Fruit fly (Drosophila melanogaster) whole organism, adult: ENCODE measurements around the gene Jon99Ciii.
"Not testable (repeated sequence)": the region's sequence is repeated elsewhere in the genome, so short reads cannot be mapped to it uniquely, and the experiment has no call there.

Experiments used
- CG11617 ChIP-seq: fragments of 200-800 bp; sonication (Bioruptor generic); optimal IDR thresholded peaks from 2 replicates; lab custom pipeline; 2017; ENCODE audit warnings: mild to moderate bottlenecking, missing biosample characterization, missing genetic modification reagents, missing genetic modification characterization
- CG12768 ChIP-seq: fragments of 200-800 bp; sonication (Bioruptor generic); optimal IDR thresholded peaks from 2 replicates; lab custom pipeline; 2017; ENCODE audit warnings: missing biosample characterization, missing genetic modification characterization, mild to moderate bottlenecking, moderate library complexity, missing genetic modification reagents
- CG14711 ChIP-seq: fragments of 200-800 bp; sonication (Bioruptor generic); optimal IDR thresholded peaks from 2 replicates; lab custom pipeline; 2018; ENCODE audit warnings: missing biosample characterization, mild to moderate bottlenecking, missing genetic modification characterization, moderate library complexity
- CG1620 ChIP-seq: fragments of 200-800 bp; sonication (Bioruptor generic); optimal IDR thresholded peaks from 2 replicates; lab custom pipeline; 2016; ENCODE audit warnings: missing biosample characterization, missing genetic modification characterization
- CG33017 ChIP-seq: fragments of 200-800 bp; sonication (Bioruptor generic); optimal IDR thresholded peaks from 2 replicates; lab custom pipeline; 2018; ENCODE audit warnings: missing biosample characterization, mild to moderate bottlenecking, missing genetic modification characterization, moderate library complexity
- CG5204 ChIP-seq: fragments of 200-800 bp; sonication (Bioruptor generic); optimal IDR thresholded peaks from 2 replicates; lab custom pipeline; 2016; ENCODE audit warnings: missing biosample characterization, missing genetic modification characterization
- CG7045 ChIP-seq: fragments of 200-800 bp; sonication (Bioruptor generic); optimal IDR thresholded peaks from 2 replicates; lab custom pipeline; 2017; ENCODE audit warnings: missing biosample characterization, mild to moderate bottlenecking, missing genetic modification characterization
- CG7101 ChIP-seq: fragments of 200-800 bp; sonication (Bioruptor generic); optimal IDR thresholded peaks from 2 replicates; lab custom pipeline; 2018; ENCODE audit warnings: missing biosample characterization, mild to moderate bottlenecking, missing genetic modification characterization, moderate library complexity
- Clk ChIP-seq: fragments of 200-800 bp; sonication (Bioruptor generic); optimal IDR thresholded peaks from 2 replicates; lab custom pipeline; 2017; ENCODE audit warnings: missing biosample characterization, missing genetic modification characterization
- Crg-1 ChIP-seq: fragments of 200-800 bp; sonication (Bioruptor generic); optimal IDR thresholded peaks from 2 replicates; lab custom pipeline; 2016; ENCODE audit warnings: missing biosample characterization, missing genetic modification characterization
- Hr96 ChIP-seq: fragments of 200-800 bp; sonication (Bioruptor generic); optimal IDR thresholded peaks from 2 replicates; lab custom pipeline; 2016; ENCODE audit warnings: missing biosample characterization, missing genetic modification characterization
- Mnt ChIP-seq: fragments of 200-800 bp; sonication (Bioruptor generic); optimal IDR thresholded peaks from 2 replicates; lab custom pipeline; 2016; ENCODE audit warnings: missing biosample characterization, mild to moderate bottlenecking, missing genetic modification characterization
- bab1 ChIP-seq: fragments of 200-800 bp; sonication (Bioruptor generic); optimal IDR thresholded peaks from 3 replicates; lab custom pipeline; 2019; ENCODE audit warnings: missing biosample characterization, mild to moderate bottlenecking, missing genetic modification characterization, moderate library complexity
- cic ChIP-seq: fragments of 200-800 bp; sonication (Bioruptor generic); optimal IDR thresholded peaks from 2 replicates; lab custom pipeline; 2017; ENCODE audit warnings: missing biosample characterization, mild to moderate bottlenecking, missing genetic modification characterization, moderate library complexity
- cnc ChIP-seq, 2 experiments: fragments of >200 bp; optimal IDR thresholded peaks; 2 replicates each; lab custom pipeline; 2017
- kay ChIP-seq: fragments of 200-800 bp; sonication (Bioruptor generic); peaks from one replicate; lab custom pipeline; 2016; ENCODE audit warnings: missing biosample characterization, missing genetic modification characterization, borderline replicate concordance
- ovo ChIP-seq: fragments of 200-800 bp; sonication (Bioruptor generic); optimal IDR thresholded peaks from 2 replicates; lab custom pipeline; 2016; ENCODE audit warnings: missing biosample characterization, missing genetic modification characterization
- pad ChIP-seq: fragments of 200-800 bp; sonication (Bioruptor generic); optimal IDR thresholded peaks from 3 replicates; lab custom pipeline; 2017; ENCODE audit warnings: missing biosample characterization, missing genetic modification characterization, mild to moderate bottlenecking, moderate library complexity, missing genetic modification reagents
- tj ChIP-seq: fragments of 200-800 bp; sonication (Bioruptor generic); optimal IDR thresholded peaks from 3 replicates; lab custom pipeline; 2017; ENCODE audit warnings: missing biosample characterization, mild to moderate bottlenecking, missing genetic modification characterization, moderate library complexity
- toe ChIP-seq: fragments of 200-800 bp; sonication (Bioruptor generic); optimal IDR thresholded peaks from 2 replicates; lab custom pipeline; 2016; ENCODE audit warnings: missing biosample characterization, missing genetic modification characterization

The Jon99Ciii gene

DNA sequence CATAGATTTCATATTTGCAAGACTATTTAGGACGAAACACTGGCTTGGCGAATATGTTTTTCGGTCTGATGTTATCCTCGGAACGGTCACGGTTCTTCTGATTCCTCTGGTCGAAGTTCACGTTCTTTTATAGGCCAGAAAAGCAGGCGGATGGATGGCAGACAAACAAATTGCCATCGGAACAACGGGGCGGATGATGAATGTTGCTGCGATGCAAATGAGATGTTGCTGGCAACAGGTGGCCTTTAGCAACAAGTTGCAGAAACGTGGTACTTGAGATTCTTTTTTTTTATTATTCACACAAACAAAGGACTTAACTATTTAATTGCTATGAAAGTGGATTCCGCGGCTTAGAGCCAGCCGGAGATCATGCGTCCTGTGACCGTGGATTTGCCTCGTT lies 7.8 kb upstream of the Jon99Ciii start, which contains the start of gene Capa:
TSS of gene Capa (minus strand) at position 101 of the 400 bp plus-strand sequence.
- TF ChIP-seq Clk (GFP tag; lab: Kevin White, UChicago) (no peak), CG7101 (tag; lab: Kevin White, UChicago) (no peak), CG12768 (GFP tag; lab: Kevin White, UChicago) (no peak)

DNA sequence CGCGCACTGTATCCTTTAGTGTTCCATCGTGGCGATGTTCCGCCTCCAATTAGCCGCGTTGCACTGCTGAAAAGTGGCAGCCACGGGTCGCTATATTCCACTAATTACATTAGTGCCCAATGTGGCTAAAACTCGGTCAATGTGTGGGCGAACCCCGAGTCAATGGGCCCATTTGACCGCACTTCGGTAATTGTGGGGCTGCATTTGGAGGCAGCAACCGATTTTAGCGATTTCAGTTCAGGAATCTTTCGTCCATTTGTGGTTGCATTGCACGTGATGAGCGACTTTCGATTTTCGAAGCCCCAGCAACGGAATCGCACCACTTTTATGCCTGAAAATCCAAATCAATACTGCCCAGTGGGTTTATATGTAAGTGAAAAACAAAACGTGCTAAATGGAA lies 1.8 kb upstream of the Jon99Ciii start, which contains the start of gene trp:
TSS of gene trp (minus strand) at position 101 of the 400 bp plus-strand sequence.
- TF ChIP-seq cnc (optimal IDR thresholded peaks at IDR 0.05; lab: Kevin White, UChicago) (no peak), CG11617 (GFP tag; lab: Kevin White, UChicago) (no peak), CG7101 (tag; lab: Kevin White, UChicago) (no peak), CG5204 (GFP tag; lab: Kevin White, UChicago) (no peak), toe (GFP tag; lab: Kevin White, UChicago) (no peak), CG33017 (tag; lab: Kevin White, UChicago) (no peak), tj (GFP tag; lab: Kevin White, UChicago) (no peak), CG12768 (GFP tag; lab: Kevin White, UChicago) (no peak), kay (GFP tag; lab: Kevin White, UChicago) (no peak), CG1620 (GFP tag; lab: Kevin White, UChicago) (no peak), ovo (no peak), bab1 (no peak), Clk (GFP tag; lab: Kevin White, UChicago) (no peak), Hr96 (GFP tag; lab: Kevin White, UChicago) (no peak), cic (GFP tag; lab: Kevin White, UChicago) (no peak)

DNA sequence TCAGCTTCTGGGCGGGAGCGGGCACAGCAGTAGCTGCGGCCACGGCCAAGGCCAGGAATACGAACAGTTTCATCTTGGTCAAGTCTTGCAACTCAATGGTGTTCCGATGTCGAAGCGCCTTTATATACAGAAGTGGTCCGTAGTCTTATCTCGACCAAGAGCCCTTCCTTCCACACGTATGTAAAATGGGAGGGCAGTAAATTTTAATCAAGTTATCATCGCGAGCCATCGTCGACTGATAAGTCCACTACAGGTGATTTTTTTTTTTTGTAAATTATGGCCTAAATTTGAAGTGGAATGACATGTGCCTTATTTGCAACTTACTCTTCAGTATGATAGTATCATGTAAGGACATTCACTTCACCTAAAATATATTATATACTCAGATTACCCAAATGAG lies 2.5 kb downstream of the Jon99Ciii start, which contains the start of gene Jon99Cii:
TSS of gene Jon99Cii (minus strand) at position 101 of the 400 bp plus-strand sequence.
- not testable (repeated sequence) for TF ChIP-seq toe (GFP tag; lab: Kevin White, UChicago); CG33017 (tag; lab: Kevin White, UChicago); bab1

DNA sequence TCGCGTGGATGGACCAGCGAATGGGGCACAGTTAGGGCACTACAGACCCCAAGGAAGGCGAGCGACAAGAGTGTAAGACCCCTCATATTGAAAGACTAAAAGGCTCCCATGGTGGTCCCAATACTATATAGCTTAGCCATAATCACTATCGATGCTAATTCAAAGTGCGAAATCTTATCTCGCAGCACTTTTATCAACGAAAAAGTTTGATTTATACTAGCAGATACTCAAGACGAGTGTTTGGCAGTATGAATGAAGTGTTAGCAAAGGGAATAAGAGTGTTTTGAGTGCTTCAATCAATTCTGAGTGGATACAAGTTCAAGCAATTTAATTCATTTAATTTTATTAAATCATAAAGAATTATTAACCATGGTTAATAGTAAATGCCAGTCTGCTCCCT lies 4.1 kb downstream of the Jon99Ciii start, which contains the start of gene Jon99Ci:
TSS of gene Jon99Ci (minus strand) at position 101 of the 400 bp plus-strand sequence.
- TF ChIP-seq toe (GFP tag; lab: Kevin White, UChicago) (no peak), CG7045 (no peak), cnc (optimal IDR thresholded peaks at IDR 0.05; lab: Kevin White, UChicago) (no peak), cic (GFP tag; lab: Kevin White, UChicago) (peak; percentile 64)

DNA sequence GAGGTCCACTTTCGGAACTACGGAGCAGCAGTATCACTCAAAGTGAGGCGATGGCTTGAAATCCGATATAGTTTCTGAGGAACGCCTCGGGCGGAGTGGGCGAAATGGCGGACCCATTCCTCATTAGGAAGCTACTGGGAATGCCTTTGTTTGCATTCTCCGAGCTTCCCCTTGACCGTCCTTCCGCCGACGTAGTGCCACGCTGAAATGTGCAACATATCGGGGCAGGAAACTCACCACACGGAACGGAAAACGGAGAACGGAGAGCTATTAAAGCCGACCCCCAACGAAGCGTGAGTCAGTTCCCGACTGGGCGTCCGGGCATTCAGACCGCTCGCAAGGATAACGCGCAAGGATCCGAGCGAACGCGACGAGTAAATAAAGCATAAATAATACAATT lies 4.9 kb downstream of the Jon99Ciii start, which contains the start of gene CG15522:
TSS of gene CG15522 (plus strand) at position 301 of the 400 bp plus-strand sequence.
- TF ChIP-seq CG12768 (GFP tag; lab: Kevin White, UChicago) (no peak), Clk (GFP tag; lab: Kevin White, UChicago) (no peak), cnc (optimal IDR thresholded peaks at IDR 0.05; lab: Kevin White, UChicago) (no peak), Mnt (no peak), Crg-1 (GFP tag; lab: Kevin White, UChicago) (no peak), CG7045 (no peak), cic (GFP tag; lab: Kevin White, UChicago) (no peak), CG7101 (tag; lab: Kevin White, UChicago) (no peak), toe (GFP tag; lab: Kevin White, UChicago) (no peak), tj (GFP tag; lab: Kevin White, UChicago) (no peak), CG5204 (GFP tag; lab: Kevin White, UChicago) (no peak), pad (GFP tag; lab: Kevin White, UChicago) (no peak), ovo (no peak), CG11617 (GFP tag; lab: Kevin White, UChicago) (no peak), CG33017 (tag; lab: Kevin White, UChicago) (no peak), kay (GFP tag; lab: Kevin White, UChicago) (no peak), CG1620 (GFP tag; lab: Kevin White, UChicago) (no peak), Hr96 (GFP tag; lab: Kevin White, UChicago) (no peak), bab1 (no peak), CG14711 (tag; lab: Kevin White, UChicago) (no peak)

DNA sequence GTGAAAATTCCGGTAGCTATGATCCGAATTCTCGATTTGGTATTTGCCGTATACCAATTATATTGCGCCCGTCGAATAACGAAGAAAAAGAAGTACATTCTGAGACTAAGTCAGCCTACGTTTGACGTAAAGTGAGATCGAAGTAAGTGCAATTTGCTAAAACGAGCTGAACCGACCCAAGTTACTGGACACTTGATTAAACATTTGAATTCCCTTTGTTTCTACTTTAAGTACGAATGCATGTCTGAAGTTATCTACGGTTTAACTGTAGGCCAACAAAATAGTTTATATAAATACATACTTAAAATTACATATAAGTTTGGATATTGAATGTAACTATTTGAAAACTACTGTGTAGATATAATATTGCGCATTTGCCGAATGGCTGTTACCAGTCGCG lies 8.3 kb downstream of the Jon99Ciii start, which contains the start of gene alpha-Man-Ic:
TSS of gene alpha-Man-Ic (minus strand) at position 101 of the 400 bp plus-strand sequence.
- TF ChIP-seq pad (GFP tag; lab: Kevin White, UChicago), result no peak
- no peak for TF ChIP-seq CG33017 (tag; lab: Kevin White, UChicago)
- TF ChIP-seq cnc (optimal IDR thresholded peaks at IDR 0.05; lab: Kevin White, UChicago), result no peak
- no peak for TF ChIP-seq cic (GFP tag; lab: Kevin White, UChicago)
- TF ChIP-seq kay (GFP tag; lab: Kevin White, UChicago), result no peak
- no peak for TF ChIP-seq CG14711 (tag; lab: Kevin White, UChicago)
- no peak for TF ChIP-seq CG12768 (GFP tag; lab: Kevin White, UChicago)
- no peak for TF ChIP-seq toe (GFP tag; lab: Kevin White, UChicago)
- no peak for TF ChIP-seq tj (GFP tag; lab: Kevin White, UChicago)
- TF ChIP-seq CG5204 (GFP tag; lab: Kevin White, UChicago), result no peak
- TF ChIP-seq Crg-1 (GFP tag; lab: Kevin White, UChicago), result no peak
- no peak for TF ChIP-seq bab1
- TF ChIP-seq Clk (GFP tag; lab: Kevin White, UChicago), result no peak
- TF ChIP-seq CG7101 (tag; lab: Kevin White, UChicago), result no peak
- no peak for TF ChIP-seq CG1620 (GFP tag; lab: Kevin White, UChicago)
- no peak for TF ChIP-seq CG11617 (GFP tag; lab: Kevin White, UChicago)
- no peak for TF ChIP-seq Hr96 (GFP tag; lab: Kevin White, UChicago)
- TF ChIP-seq Mnt, result no peak
- TF ChIP-seq CG7045, result no peak
- TF ChIP-seq ovo, result no peak
